Worm (Caenorhabditis elegans) whole organism, mixed stage, embryonic: ENCODE data around the gene Y94H6A.7.
A peak's percentile ranks its signal among the peaks of the same experiment; 100 is the strongest.
"Not testable (repeated sequence)": the region's sequence is repeated elsewhere in the genome, so short reads cannot be mapped to it uniquely, and the experiment has no call there.

Experiments used
- M03D4.4 ChIP-seq: sonication (generic microtip); optimal IDR thresholded peaks from 2 replicates; lab custom pipeline; 2017; ENCODE audit warnings: mild to moderate bottlenecking, missing genetic modification characterization, missing compliant biosample characterization
- bed-3 ChIP-seq: fragments of 200-800 bp; sonication (Bioruptor generic); optimal IDR thresholded peaks from 3 replicates; lab custom pipeline; 2018; ENCODE audit warnings: mild to moderate bottlenecking, missing genetic modification characterization, moderate library complexity, missing compliant biosample characterization
- blmp-1 ChIP-seq: fragments of 150-350 bp; optimal IDR thresholded peaks from 2 replicates; lab custom pipeline; 2014; ENCODE audit warnings: missing biosample characterization, missing genetic modification characterization
- ceh-39 ChIP-seq: fragments of 150-350 bp; optimal IDR thresholded peaks from 2 replicates; lab custom pipeline; 2014; ENCODE audit warnings: missing biosample characterization, missing genetic modification characterization
- ceh-43 ChIP-seq: fragments of 200-800 bp; sonication (Bioruptor generic); optimal IDR thresholded peaks from 2 replicates; lab custom pipeline; 2018; ENCODE audit warnings: mild to moderate bottlenecking, missing genetic modification characterization, moderate library complexity, missing compliant biosample characterization
- ceh-83 ChIP-seq: fragments of 200-800 bp; sonication (Bioruptor generic); optimal IDR thresholded peaks from 2 replicates; lab custom pipeline; 2018; ENCODE audit warnings: mild to moderate bottlenecking, missing genetic modification characterization, missing compliant biosample characterization
- ces-1 ChIP-seq: fragments of 150-350 bp; optimal IDR thresholded peaks from 2 replicates; lab custom pipeline; 2014; ENCODE audit warnings: missing biosample characterization, missing genetic modification reagents, missing genetic modification characterization
- cnd-1 ChIP-seq: fragments of 200-800 bp; sonication (Bioruptor generic); optimal IDR thresholded peaks from 2 replicates; lab custom pipeline; 2018; ENCODE audit warnings: mild to moderate bottlenecking, missing genetic modification characterization, missing compliant biosample characterization
- drap-1 ChIP-seq: fragments of 200-800 bp; sonication (Bioruptor generic); optimal IDR thresholded peaks from 3 replicates; lab custom pipeline; 2018; ENCODE audit warnings: mild to moderate bottlenecking, missing genetic modification characterization, missing compliant biosample characterization
- elt-1 ChIP-seq: sonication (generic microtip); optimal IDR thresholded peaks from 2 replicates; lab custom pipeline; 2017; ENCODE audit warnings: missing genetic modification characterization, mild to moderate bottlenecking, missing compliant biosample characterization, antibody characterized with exemption, moderate library complexity, borderline replicate concordance; ENCODE audit not compliant: insufficient read depth
- flh-1 ChIP-seq: fragments of 200-800 bp; sonication (Bioruptor generic); optimal IDR thresholded peaks from 2 replicates; lab custom pipeline; 2018; ENCODE audit warnings: mild to moderate bottlenecking, missing genetic modification characterization, moderate library complexity, missing compliant biosample characterization
- ham-2 ChIP-seq: fragments of 200-800 bp; sonication (Bioruptor generic); optimal IDR thresholded peaks from 2 replicates; lab custom pipeline; 2018; ENCODE audit warnings: mild to moderate bottlenecking, missing genetic modification characterization, missing compliant biosample characterization
- hlh-1 ChIP-seq: fragments of 150-350 bp; optimal IDR thresholded peaks from 2 replicates; lab custom pipeline; 2014; ENCODE audit warnings: missing biosample characterization, missing genetic modification reagents, missing genetic modification characterization
- lsy-2 ChIP-seq: fragments of 150-350 bp; optimal IDR thresholded peaks from 2 replicates; lab custom pipeline; 2014; ENCODE audit warnings: missing biosample characterization, missing genetic modification characterization
- mab-5 ChIP-seq: fragments of 150-350 bp; optimal IDR thresholded peaks from 2 replicates; lab custom pipeline; 2014; ENCODE audit warnings: missing biosample characterization, missing genetic modification characterization
- mep-1 ChIP-seq: fragments of 150-350 bp; optimal IDR thresholded peaks from 2 replicates; lab custom pipeline; 2017; ENCODE audit warnings: missing biosample characterization, missing genetic modification reagents, missing genetic modification characterization, inconsistent platforms
- mls-2 ChIP-seq: sonication (generic microtip); optimal IDR thresholded peaks from 2 replicates; lab custom pipeline; 2016; ENCODE audit warnings: mild to moderate bottlenecking, missing genetic modification characterization, moderate library complexity, missing compliant biosample characterization
- nhr-2 ChIP-seq: fragments of 150-350 bp; optimal IDR thresholded peaks from 2 replicates; lab custom pipeline; 2014; ENCODE audit warnings: missing biosample characterization, missing genetic modification characterization
- nhr-237 ChIP-seq: fragments of 150-350 bp; optimal IDR thresholded peaks from 2 replicates; lab custom pipeline; 2014; ENCODE audit warnings: missing biosample characterization, missing genetic modification characterization
- nhr-28 ChIP-seq: fragments of 150-350 bp; optimal IDR thresholded peaks from 2 replicates; lab custom pipeline; 2014; ENCODE audit warnings: missing biosample characterization, missing genetic modification characterization
- nhr-76 ChIP-seq: sonication (generic microtip); optimal IDR thresholded peaks from 2 replicates; lab custom pipeline; 2017; ENCODE audit warnings: missing biosample characterization, missing genetic modification characterization
- pha-4 ChIP-seq: fragments of 150-350 bp; optimal IDR thresholded peaks from 2 replicates; lab custom pipeline; 2018; ENCODE audit warnings: missing biosample characterization, missing genetic modification reagents, missing genetic modification characterization
- sem-2 ChIP-seq: fragments of 200-800 bp; sonication (Bioruptor generic); optimal IDR thresholded peaks from 2 replicates; lab custom pipeline; 2018; ENCODE audit warnings: mild to moderate bottlenecking, missing genetic modification characterization, missing compliant biosample characterization
- snpc-4 ChIP-seq: fragments of 150-350 bp; optimal IDR thresholded peaks from 2 replicates; lab custom pipeline; 2014; ENCODE audit warnings: missing biosample characterization, missing genetic modification characterization
- tbx-8 ChIP-seq: fragments of 200-800 bp; sonication (Bioruptor generic); optimal IDR thresholded peaks from 2 replicates; lab custom pipeline; 2018; ENCODE audit warnings: mild to moderate bottlenecking, missing genetic modification characterization, moderate library complexity, missing compliant biosample characterization
- unc-120 ChIP-seq: sonication (generic microtip); optimal IDR thresholded peaks from 2 replicates; lab custom pipeline; 2017; ENCODE audit warnings: missing genetic modification characterization, missing compliant biosample characterization; ENCODE audit not compliant: poor library complexity, severe bottlenecking
- unc-62 ChIP-seq: fragments of 150-350 bp; optimal IDR thresholded peaks from 2 replicates; lab custom pipeline; 2014; ENCODE audit warnings: missing biosample characterization, missing genetic modification reagents, missing genetic modification characterization
- ztf-11 ChIP-seq: fragments of 150-350 bp; optimal IDR thresholded peaks from 2 replicates; lab custom pipeline; 2014; ENCODE audit warnings: missing biosample characterization, missing genetic modification characterization

Gene Y94H6A.7

ce11 chrIV:2674915-2675314 is 41.5 kb downstream of the Y94H6A.7 start, which contains the start of gene gpx-4:
gpx-4 (minus strand) TSS chrIV:2675015.
- TF ChIP-seq mls-2 (tag; lab: Kevin White, UChicago); ztf-11 (tag; lab: Kevin White, UChicago); drap-1 (GFP tag; lab: Kevin White, UChicago): not testable (repeated sequence)
- TF ChIP-seq, all 35 proteins: peak for 0; not testable (repeated sequence) for 35

ce11 chrIV:2670664-2671063 is 45.7 kb downstream of the Y94H6A.7 start:
- no peak for TF ChIP-seq mep-1
- no peak for TF ChIP-seq nhr-76 (tag; lab: Kevin White, UChicago)
- no peak for TF ChIP-seq M03D4.4 (tag; lab: Kevin White, UChicago)
- no peak for TF ChIP-seq unc-120 (tag; lab: Kevin White, UChicago)
- TF ChIP-seq bed-3 (GFP tag; lab: Kevin White, UChicago): no peak
- no peak for TF ChIP-seq mab-5 (tag; lab: Kevin White, UChicago)
- no peak for TF ChIP-seq drap-1 (GFP tag; lab: Kevin White, UChicago)
- no peak for TF ChIP-seq snpc-4 (tag; lab: Kevin White, UChicago)
- no peak for TF ChIP-seq mls-2 (tag; lab: Kevin White, UChicago)
- TF ChIP-seq ceh-83 (GFP tag; lab: Kevin White, UChicago): no peak

ce11 chrIV:2666586-2667100 is 49.7 kb downstream of the Y94H6A.7 start, which contains the start of gene Y69A2AR.1:
Y69A2AR.1 (plus strand) TSS chrIV:2667050.
- peak; percentile 93 for TF ChIP-seq lsy-2 (tag; lab: Kevin White, UChicago)
- no peak for TF ChIP-seq M03D4.4 (tag; lab: Kevin White, UChicago)
- no peak for TF ChIP-seq tbx-8
- TF ChIP-seq flh-1: no peak
- TF ChIP-seq ces-1 (GFP tag; lab: Kevin White, UChicago): peak; percentile 2
- no peak for TF ChIP-seq snpc-4 (tag; lab: Kevin White, UChicago)

ce11 chrIV:2666127-2666526 is 50.2 kb downstream of the Y94H6A.7 start:
- TF ChIP-seq mep-1 (peak; percentile 58), ceh-39 (tag; lab: Kevin White, UChicago) (no peak), elt-1 (no peak), pha-4 (tag; lab: Kevin White, UChicago) (no peak), hlh-1 (no peak)

DNA sequence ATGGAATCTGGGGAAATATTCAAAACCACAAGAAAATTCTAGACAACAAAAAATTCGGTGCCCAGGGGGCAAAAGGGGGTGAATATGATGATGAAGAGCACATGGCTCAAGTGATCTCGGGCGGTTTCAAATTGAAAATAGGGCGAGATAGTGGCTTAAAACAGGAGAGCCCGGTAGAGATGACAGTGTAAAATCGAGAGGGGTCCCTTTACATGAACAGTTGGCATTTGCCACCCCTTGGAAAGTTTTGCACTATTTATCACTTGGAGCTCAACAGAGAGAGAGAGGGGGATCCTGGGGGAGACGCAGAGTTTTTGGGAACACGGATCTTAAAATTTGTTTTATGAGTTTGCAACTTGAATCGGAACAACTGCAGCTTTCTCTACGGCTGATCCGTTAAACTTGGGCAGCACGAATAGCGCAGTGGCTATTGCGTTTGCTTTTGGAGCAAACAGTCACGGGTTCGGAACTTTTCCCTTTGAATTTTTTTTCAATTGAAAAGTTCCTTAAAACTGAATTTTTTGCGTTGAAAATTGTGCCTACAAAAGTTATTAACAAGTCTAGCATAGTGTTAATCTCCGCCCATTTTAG is 50.9 kb downstream of the Y94H6A.7 start:
- TF ChIP-seq unc-62 (peak; percentile 38), tbx-8 (no peak), blmp-1 (tag; lab: Kevin White, UChicago) (no peak), unc-120 (tag; lab: Kevin White, UChicago) (peak; percentile 84), cnd-1 (no peak), drap-1 (GFP tag; lab: Kevin White, UChicago) (no peak), hlh-1 (peak; percentile 97), nhr-76 (tag; lab: Kevin White, UChicago) (no peak), ceh-43 (GFP tag; lab: Kevin White, UChicago) (no peak)

DNA sequence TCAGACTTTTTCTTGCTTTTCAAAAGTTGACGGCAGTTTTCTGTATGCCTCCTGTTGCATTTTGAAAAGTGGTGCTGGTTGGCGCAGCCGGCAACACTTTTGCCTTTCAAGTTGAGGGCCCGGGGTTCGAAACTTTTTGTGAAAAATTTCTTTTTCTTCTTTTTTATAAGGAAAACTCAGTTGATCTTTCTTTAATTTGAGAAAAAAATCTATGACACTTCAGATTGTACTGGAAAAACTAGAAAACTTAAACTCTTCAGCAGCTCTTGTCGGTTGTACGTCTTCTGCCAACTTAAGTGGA is 51.5 kb downstream of the Y94H6A.7 start:
- TF ChIP-seq mab-5 (tag; lab: Kevin White, UChicago) (no peak), sem-2 (GFP tag; lab: Kevin White, UChicago) (no peak), ham-2 (no peak), nhr-28 (no peak), blmp-1 (tag; lab: Kevin White, UChicago) (no peak), mls-2 (tag; lab: Kevin White, UChicago) (no peak), nhr-237 (tag; lab: Kevin White, UChicago) (no peak), snpc-4 (tag; lab: Kevin White, UChicago) (no peak), ceh-43 (GFP tag; lab: Kevin White, UChicago) (no peak), nhr-76 (tag; lab: Kevin White, UChicago) (no peak), mep-1 (no peak), nhr-2 (tag; lab: Kevin White, UChicago) (no peak), ztf-11 (tag; lab: Kevin White, UChicago) (no peak), unc-120 (tag; lab: Kevin White, UChicago) (no peak)
